Worm (Caenorhabditis elegans): ENCODE measurements around the gene srbc-78.

DNA sequence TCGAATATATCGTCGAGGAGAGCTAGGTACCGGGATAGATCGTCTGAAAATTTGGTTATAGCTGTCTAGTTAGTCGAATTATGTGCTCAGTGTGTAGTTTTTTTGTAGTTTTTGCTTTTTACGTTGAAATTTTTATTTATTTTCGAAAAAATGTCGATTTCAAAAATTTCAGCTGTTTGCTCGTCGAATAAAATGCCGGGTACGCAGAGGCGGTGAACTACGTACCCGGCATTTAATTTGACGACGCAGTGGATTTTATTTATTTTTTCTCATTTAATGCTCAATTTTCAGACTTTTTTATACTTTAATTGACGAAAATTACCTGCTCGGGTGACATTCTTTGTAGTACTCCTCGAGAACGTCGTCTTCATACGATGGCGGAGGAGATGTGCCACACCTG, 12.0 kb downstream of the srbc-78 start:
- TF ChIP-seq nhr-237 (tag; optimal IDR thresholded peaks at IDR 0.05) = no peak
- no peak for TF ChIP-seq mep-1 (tag; optimal IDR thresholded peaks at IDR 0.05)
- no peak for TF ChIP-seq elt-1 (tag; optimal IDR thresholded peaks at IDR 0.05; ENCODE audit: borderline replicate concordance, insufficient read depth)
- no peak for TF ChIP-seq snpc-4 (tag; optimal IDR thresholded peaks at IDR 0.05)
- TF ChIP-seq ztf-11 (tag; optimal IDR thresholded peaks at IDR 0.05) = no peak
- no peak for TF ChIP-seq nhr-12 (tag; optimal IDR thresholded peaks at IDR 0.05)
- no peak for TF ChIP-seq pha-4 (tag; optimal IDR thresholded peaks at IDR 0.05)
- no peak for TF ChIP-seq unc-62 (GFP tag; optimal IDR thresholded peaks at IDR 0.05)
- no peak for TF ChIP-seq mls-2 (tag; optimal IDR thresholded peaks at IDR 0.05)
- TF ChIP-seq ceh-39 (tag; optimal IDR thresholded peaks at IDR 0.05) = no peak
- TF ChIP-seq nhr-28 (tag; optimal IDR thresholded peaks at IDR 0.05) = no peak
- no peak for TF ChIP-seq lin-13 (tag; optimal IDR thresholded peaks at IDR 0.05)
- no peak for TF ChIP-seq lsy-2 (tag; optimal IDR thresholded peaks at IDR 0.05)

Data from whole organism, mixed stage, embryonic.